Fruit fly (Drosophila melanogaster) whole organism, pupa: ENCODE data around the gene CG2004.
A peak's percentile ranks its signal among the peaks of the same experiment; 100 is the strongest.

Experiments
- CG13204 ChIP-seq: fragments of 200-800 bp; sonication (Bioruptor generic); optimal IDR thresholded peaks from 2 replicates; lab custom pipeline; 2018; ENCODE audit warnings: missing biosample characterization, mild to moderate bottlenecking, missing genetic modification characterization, moderate library complexity
- CG14655 ChIP-seq: fragments of 200-800 bp; sonication (Bioruptor generic); optimal IDR thresholded peaks from 3 replicates; lab custom pipeline; 2017; ENCODE audit warnings: mild to moderate bottlenecking, missing biosample characterization, missing genetic modification reagents, missing genetic modification characterization
- CG32121 ChIP-seq: fragments of 200-800 bp; sonication (Bioruptor generic); IDR thresholded peaks from 2 replicates; pipeline ENCODE4 v1.3.6; 2022; ENCODE audit warnings: missing biosample characterization, missing genetic modification characterization
- CG8159 ChIP-seq: fragments of 200-800 bp; sonication (Bioruptor generic); optimal IDR thresholded peaks from 3 replicates; lab custom pipeline; 2018; ENCODE audit warnings: missing biosample characterization, mild to moderate bottlenecking, missing genetic modification characterization, moderate library complexity
- CG8301 ChIP-seq: fragments of 200-800 bp; sonication (Bioruptor generic); optimal IDR thresholded peaks from 2 replicates; lab custom pipeline; 2018; ENCODE audit warnings: missing biosample characterization, mild to moderate bottlenecking, missing genetic modification characterization
- D1 ChIP-seq: fragments of 200-800 bp; sonication (Bioruptor generic); optimal IDR thresholded peaks from 2 replicates; lab custom pipeline; 2018; ENCODE audit warnings: missing biosample characterization, mild to moderate bottlenecking, missing genetic modification characterization, moderate library complexity
- EcR ChIP-seq: fragments of 200-800 bp; sonication (Bioruptor generic); optimal IDR thresholded peaks from 3 replicates; lab custom pipeline; 2019; ENCODE audit warnings: missing biosample characterization, missing genetic modification characterization, mild to moderate bottlenecking, moderate library complexity, missing genetic modification reagents
- Ets98B ChIP-seq: fragments of 200-800 bp; sonication (Bioruptor generic); IDR thresholded peaks from 2 replicates; pipeline ENCODE4 v1.3.6; 2022; ENCODE audit warnings: missing biosample characterization, missing genetic modification characterization
- Pif1B ChIP-seq: fragments of 200-800 bp; sonication (Bioruptor generic); optimal IDR thresholded peaks from 3 replicates; lab custom pipeline; 2016; ENCODE audit warnings: missing biosample characterization, missing genetic modification characterization

dm6 chrX:8677434-8677833 lies 37.3 kb downstream of the CG2004 start:
- TF ChIP-seq D1 (no peak), CG14655 (no peak), Pif1B (peak; percentile 85), EcR (no peak), CG8301 (peak; percentile 31), CG13204 (GFP tag; lab: Kevin White, UChicago) (no peak), Ets98B (GFP tag; lab: Robert Waterston, UW) (peak; percentile 57), CG8159 (peak; percentile 34), CG32121 (peak; percentile 88)
